Worm (Caenorhabditis elegans) whole organism, L1 larva: ENCODE measurements around the gene egl-27.

ENCODE experiments used
- C16A3.4 ChIP-seq: fragments of 150-350 bp; optimal IDR thresholded peaks from 2 replicates; lab custom pipeline; 2014; ENCODE audit warnings: missing biosample characterization, missing genetic modification characterization
- blmp-1 ChIP-seq: fragments of 150-350 bp; optimal IDR thresholded peaks from 2 replicates; lab custom pipeline; 2014; ENCODE audit warnings: missing biosample characterization, missing genetic modification characterization
- ceh-82 ChIP-seq, 3 experiments: fragments of 150-350 bp in 1 of 3; sonication (generic microtip) in 2 of 3; optimal IDR thresholded peaks; 2 replicates each; lab custom pipeline; 2014 to 2017; ENCODE audit warnings: missing biosample characterization in 3 of 3, missing genetic modification characterization in 3 of 3
- ceh-88 ChIP-seq: fragments of 200-800 bp; sonication (Bioruptor generic); IDR thresholded peaks from 2 replicates; pipeline ENCODE4 v1.3.6; 2022; ENCODE audit warnings: missing genetic modification characterization, missing compliant biosample characterization
- dpl-1 ChIP-seq, 3 experiments: fragments of 150-350 bp in 2 of 3; sonication (generic microtip) in 1 of 3; optimal IDR thresholded peaks; 2 replicates each; lab custom pipeline; 2014 to 2017; ENCODE audit warnings: missing biosample characterization in 3 of 3, missing genetic modification characterization in 3 of 3, missing genetic modification reagents in 3 of 3
- dsc-1 ChIP-seq: sonication (generic microtip); optimal IDR thresholded peaks from 2 replicates; lab custom pipeline; 2016; ENCODE audit warnings: mild to moderate bottlenecking, missing genetic modification characterization, missing compliant biosample characterization
- efl-1 ChIP-seq, 4 experiments: fragments of 150-350 bp; optimal IDR thresholded peaks in 3 of 4; peaks in 1 of 4; 1 replicate in 1 of 4; 2 replicates in 3 of 4; lab custom pipeline; 2014; ENCODE audit warnings: missing biosample characterization in 2 of 4, missing genetic modification characterization in 2 of 4, missing genetic modification reagents in 2 of 4
- efl-3 ChIP-seq: fragments of 200-800 bp; sonication (Bioruptor generic); optimal IDR thresholded peaks from 2 replicates; lab custom pipeline; 2018; ENCODE audit warnings: mild to moderate bottlenecking, missing genetic modification characterization, missing compliant biosample characterization
- egl-27 ChIP-seq, 2 experiments: fragments of 150-350 bp in 1 of 2; sonication (generic microtip); optimal IDR thresholded peaks; 3 replicates each; lab custom pipeline; 2017 to 2018; ENCODE audit warnings: missing biosample characterization in 2 of 2, missing genetic modification characterization in 2 of 2, missing genetic modification reagents in 2 of 2
- elt-2 ChIP-seq: sonication (generic microtip); optimal IDR thresholded peaks from 2 replicates; lab custom pipeline; 2016; ENCODE audit warnings: missing genetic modification characterization, mild to moderate bottlenecking, inconsistent platforms, missing compliant biosample characterization, missing genetic modification reagents
- elt-3 ChIP-seq, 6 experiments: fragments of 150-350 bp in 1 of 6; sonication (generic microtip); optimal IDR thresholded peaks; 2 replicates each; lab custom pipeline; 2017 to 2018; ENCODE audit warnings: missing biosample characterization in 6 of 6, missing genetic modification characterization in 6 of 6, inconsistent platforms in 1 of 6
- ets-5 ChIP-seq: fragments of 200-800 bp; sonication (Bioruptor generic); IDR thresholded peaks from 2 replicates; pipeline ENCODE4 v1.3.6; 2022; ENCODE audit warnings: missing genetic modification characterization, missing compliant biosample characterization
- fos-1 ChIP-seq: fragments of 150-350 bp; optimal IDR thresholded peaks from 2 replicates; lab custom pipeline; 2014; ENCODE audit warnings: missing biosample characterization, missing genetic modification characterization
- hlh-17 ChIP-seq: fragments of 200-800 bp; sonication (Bioruptor generic); optimal IDR thresholded peaks from 2 replicates; lab custom pipeline; 2018; ENCODE audit warnings: missing genetic modification characterization, mild to moderate bottlenecking, missing compliant biosample characterization, moderate library complexity, borderline replicate concordance
- irx-1 ChIP-seq: sonication (generic microtip); optimal IDR thresholded peaks from 2 replicates; lab custom pipeline; 2016; ENCODE audit warnings: missing genetic modification characterization, missing compliant biosample characterization
- isw-1 ChIP-seq: fragments of 200-800 bp; sonication (Bioruptor generic); IDR thresholded peaks from 2 replicates; pipeline ENCODE4 v1.3.6; 2022; ENCODE audit warnings: missing genetic modification characterization, missing compliant biosample characterization
- jun-1 ChIP-seq: fragments of 150-350 bp; optimal IDR thresholded peaks from 2 replicates; lab custom pipeline; 2014; ENCODE audit warnings: missing biosample characterization, missing genetic modification reagents, missing genetic modification characterization
- lin-14 ChIP-seq: fragments of 200-800 bp; sonication (Bioruptor generic); optimal IDR thresholded peaks from 2 replicates; lab custom pipeline; 2018; ENCODE audit warnings: mild to moderate bottlenecking, missing genetic modification characterization, moderate library complexity, missing compliant biosample characterization
- lin-35 ChIP-seq, 2 experiments: fragments of 150-350 bp; optimal IDR thresholded peaks; 2 replicates each; lab custom pipeline; 2014; ENCODE audit warnings: missing biosample characterization in 2 of 2, missing genetic modification characterization in 2 of 2, missing genetic modification reagents in 2 of 2
- lin-39 ChIP-seq: fragments of 150-350 bp; optimal IDR thresholded peaks from 2 replicates; lab custom pipeline; 2014; ENCODE audit warnings: missing biosample characterization, missing genetic modification reagents, missing genetic modification characterization
- lir-3 ChIP-seq: sonication (generic microtip); optimal IDR thresholded peaks from 2 replicates; lab custom pipeline; 2016; ENCODE audit warnings: mild to moderate bottlenecking, missing genetic modification characterization, moderate library complexity, missing compliant biosample characterization; ENCODE audit not compliant: poor library complexity
- lsy-2 ChIP-seq, 2 experiments: fragments of 150-350 bp; optimal IDR thresholded peaks; 2 replicates each; lab custom pipeline; 2014; ENCODE audit warnings: missing biosample characterization in 2 of 2, missing genetic modification characterization in 2 of 2
- mdl-1 ChIP-seq, 2 experiments: fragments of 150-350 bp; optimal IDR thresholded peaks; 2 replicates each; lab custom pipeline; 2014 to 2017; ENCODE audit warnings: missing biosample characterization in 2 of 2, missing genetic modification characterization in 2 of 2, inconsistent platforms in 1 of 2
- mep-1 ChIP-seq: fragments of 150-350 bp; optimal IDR thresholded peaks from 2 replicates; lab custom pipeline; 2014; ENCODE audit warnings: missing biosample characterization, missing genetic modification characterization
- nhr-11 ChIP-seq: fragments of 150-350 bp; optimal IDR thresholded peaks from 2 replicates; lab custom pipeline; 2014; ENCODE audit warnings: missing biosample characterization, missing genetic modification characterization
- nhr-12 ChIP-seq: sonication (generic microtip); optimal IDR thresholded peaks from 2 replicates; lab custom pipeline; 2017; ENCODE audit warnings: missing biosample characterization, missing genetic modification characterization
- nhr-20 ChIP-seq: sonication (generic microtip); optimal IDR thresholded peaks from 2 replicates; lab custom pipeline; 2016; ENCODE audit warnings: mild to moderate bottlenecking, missing genetic modification characterization, missing compliant biosample characterization
- nhr-237 ChIP-seq: fragments of 150-350 bp; optimal IDR thresholded peaks from 2 replicates; lab custom pipeline; 2014; ENCODE audit warnings: missing biosample characterization, missing genetic modification characterization
- nhr-71 ChIP-seq: sonication (generic microtip); optimal IDR thresholded peaks from 2 replicates; lab custom pipeline; 2016; ENCODE audit warnings: mild to moderate bottlenecking, missing genetic modification characterization, moderate library complexity, missing compliant biosample characterization
- nhr-85 ChIP-seq: sonication (generic microtip); peaks from one replicate; lab custom pipeline; 2016; ENCODE audit warnings: missing genetic modification characterization, inconsistent platforms, missing compliant biosample characterization
- pag-3 ChIP-seq: sonication (generic microtip); optimal IDR thresholded peaks from 2 replicates; lab custom pipeline; 2017; ENCODE audit warnings: missing genetic modification characterization, mild to moderate bottlenecking, missing compliant biosample characterization, antibody characterized with exemption, borderline replicate concordance; ENCODE audit not compliant: insufficient read depth
- skn-1 ChIP-seq: fragments of 150-350 bp; optimal IDR thresholded peaks from 2 replicates; lab custom pipeline; 2014; ENCODE audit warnings: missing biosample characterization, missing genetic modification characterization
- snpc-4 ChIP-seq: fragments of 150-350 bp; optimal IDR thresholded peaks from 2 replicates; lab custom pipeline; 2014; ENCODE audit warnings: missing biosample characterization, missing genetic modification characterization
- snu-23 ChIP-seq: sonication (generic microtip); optimal IDR thresholded peaks from 2 replicates; lab custom pipeline; 2016; ENCODE audit warnings: missing genetic modification characterization, missing compliant biosample characterization
- sox-4 ChIP-seq: sonication (generic microtip); optimal IDR thresholded peaks from 2 replicates; lab custom pipeline; 2016; ENCODE audit warnings: missing genetic modification characterization, missing compliant biosample characterization
- zip-4 ChIP-seq: fragments of 200-800 bp; sonication (Bioruptor generic); optimal IDR thresholded peaks from 2 replicates; lab custom pipeline; 2018; ENCODE audit warnings: mild to moderate bottlenecking, missing genetic modification characterization, moderate library complexity, missing compliant biosample characterization

The egl-27 gene

ce11 chrII:6835972-6836595 is 1.3 kb downstream of the egl-27 start (continued):
- no peak for TF ChIP-seq snpc-4 (tag; lab: Kevin White, UChicago)
- no peak for TF ChIP-seq ceh-88 (GFP tag; lab: Robert Waterston, UW)
- no peak for TF ChIP-seq nhr-12 (tag; lab: Kevin White, UChicago)
- peak; percentile 4 for TF ChIP-seq pag-3 (tag; lab: Kevin White, UChicago)
- TF ChIP-seq lir-3 (tag; lab: Kevin White, UChicago) = no peak
- TF ChIP-seq mdl-1 (tag; optimal IDR thresholded peaks at IDR 0.05; lab: Kevin White, UChicago) = no peak
- no peak for TF ChIP-seq lin-39
- TF ChIP-seq lin-14 = peak; percentile 45
- TF ChIP-seq ceh-82 (tag; optimal IDR thresholded peaks at IDR 0.05; lab: Kevin White, UChicago) = no peak
- no peak for TF ChIP-seq ets-5 (GFP tag; lab: Robert Waterston, UW)
- no peak for TF ChIP-seq nhr-237 (tag; lab: Kevin White, UChicago)
- no peak for TF ChIP-seq snu-23
- no peak for TF ChIP-seq fos-1 (tag; lab: Kevin White, UChicago)
- TF ChIP-seq jun-1 (tag; lab: Kevin White, UChicago) = no peak
- TF ChIP-seq C16A3.4 (tag; lab: Kevin White, UChicago) = no peak
- TF ChIP-seq isw-1 (GFP tag; lab: Robert Waterston, UW) = no peak
- TF ChIP-seq efl-3 = no peak
- TF ChIP-seq nhr-11 = no peak
- TF ChIP-seq zip-4 (GFP tag; lab: Kevin White, UChicago) = no peak
- TF ChIP-seq skn-1 = no peak
- TF ChIP-seq irx-1 (tag; lab: Kevin White, UChicago) = peak; percentile 18
- TF ChIP-seq hlh-17 = no peak
- no peak for TF ChIP-seq sox-4 (tag; lab: Kevin White, UChicago)
- TF ChIP-seq efl-1 (optimal IDR thresholded peaks at IDR 0.05; lab: Kevin White, UChicago) = no peak
- TF ChIP-seq efl-1 (GFP tag; optimal IDR thresholded peaks at IDR 0.05 in 1 of 2; lab: Kevin White, UChicago) = peak in 1 of 2 experiments; percentile 70
- TF ChIP-seq elt-2 (tag; lab: Kevin White, UChicago) = no peak
- TF ChIP-seq mep-1 = peak; percentile 32

ce11 chrII:6836762-6837566 is 2.2 kb downstream of the egl-27 start:
- TF ChIP-seq elt-3 (tag; optimal IDR thresholded peaks at IDR 0.05; lab: Kevin White, UChicago) = peak in 2 of 6 experiments; percentile 4 to 65
- no peak for TF ChIP-seq nhr-71 (tag; lab: Kevin White, UChicago)
- TF ChIP-seq lin-14 = peak; percentile 31
- no peak for TF ChIP-seq sox-4 (tag; lab: Kevin White, UChicago)
- TF ChIP-seq dsc-1 (tag; lab: Kevin White, UChicago) = no peak
- no peak for TF ChIP-seq dpl-1 (GFP tag; optimal IDR thresholded peaks at IDR 0.05; lab: Kevin White, UChicago)
- peak; percentile 37 to 92 for TF ChIP-seq egl-27 (tag; optimal IDR thresholded peaks at IDR 0.05; lab: Kevin White, UChicago)
- TF ChIP-seq snpc-4 (tag; lab: Kevin White, UChicago) = no peak
- peak; percentile 89 for TF ChIP-seq blmp-1 (tag; lab: Kevin White, UChicago)
- TF ChIP-seq lsy-2 (tag; optimal IDR thresholded peaks at IDR 0.05; lab: Kevin White, UChicago) = peak in 1 of 2 experiments; percentile 14
- TF ChIP-seq nhr-85 (tag; lab: Kevin White, UChicago) = peak; percentile 79
- peak; percentile 8 for TF ChIP-seq nhr-20 (tag; lab: Kevin White, UChicago)
- peak; percentile 62 for TF ChIP-seq elt-2 (tag; lab: Kevin White, UChicago)
- peak in 1 of 2 experiments; percentile 27 for TF ChIP-seq lin-35 (GFP tag; optimal IDR thresholded peaks at IDR 0.05; lab: Kevin White, UChicago)
